Fruit fly (Drosophila melanogaster) whole organism, pupa: ENCODE results near the gene Pk34A.

Source experiments
- CG10348 ChIP-seq: fragments of 200-800 bp; sonication (Bioruptor generic); IDR thresholded peaks from 2 replicates; pipeline ENCODE4 v1.3.6; 2022; ENCODE audit warnings: missing biosample characterization, missing genetic modification characterization
- CG13204 ChIP-seq: fragments of 200-800 bp; sonication (Bioruptor generic); optimal IDR thresholded peaks from 2 replicates; lab custom pipeline; 2018; ENCODE audit warnings: missing biosample characterization, mild to moderate bottlenecking, missing genetic modification characterization, moderate library complexity

DNA sequence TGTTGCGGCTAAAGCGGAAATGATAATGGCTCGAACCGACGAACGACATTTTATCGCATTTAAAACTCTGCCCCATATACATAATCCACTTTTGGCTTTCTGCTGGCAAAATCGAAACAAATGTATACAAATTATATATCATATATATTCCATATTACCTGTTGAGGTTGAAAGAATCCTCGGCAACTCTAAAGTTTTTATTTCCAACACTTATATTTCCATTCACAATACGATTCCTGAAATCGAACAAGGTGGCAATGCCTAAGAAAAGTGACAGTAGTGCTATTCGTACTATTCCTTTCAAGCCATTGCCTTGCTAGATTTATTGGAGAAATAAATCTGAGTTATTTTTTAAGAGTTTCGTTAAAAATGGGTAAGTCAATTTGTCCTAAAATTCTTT is at the start of gene Pk34A:
- TF ChIP-seq CG13204 (GFP tag; lab: Kevin White, UChicago), result no peak
- TF ChIP-seq CG10348 (GFP tag; lab: Robert Waterston, UW), result no peak
